Worm (Caenorhabditis elegans): ENCODE data around the gene C05C10.8.

C05C10.8 gene

DNA sequence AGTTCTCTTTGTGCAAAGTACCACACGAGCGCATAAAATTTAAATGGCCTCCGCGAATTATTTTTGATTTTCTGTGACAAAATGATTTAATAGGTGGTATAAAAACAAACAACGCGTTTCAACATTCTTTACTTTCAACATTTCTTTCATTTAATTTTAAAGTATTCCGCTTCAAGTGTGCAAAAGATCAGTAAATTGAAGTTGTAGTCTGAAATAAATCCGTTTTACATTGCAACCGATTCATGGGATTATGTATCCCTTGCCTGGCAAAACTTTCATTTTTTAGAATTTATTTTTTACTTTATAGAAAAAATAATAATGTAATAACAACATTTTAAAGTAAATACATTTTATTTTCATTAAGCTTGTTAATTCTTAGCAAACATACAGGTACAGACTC, 23.4 kb downstream of the C05C10.8 start, which contains the start of gene F26C11.1:
Gene F26C11.1, plus strand, starts transcription at position 301 of the 400 bp plus-strand sequence.
- no peak for TF ChIP-seq ets-4 (GFP tag; optimal IDR thresholded peaks at IDR 0.05)
- TF ChIP-seq F37B4.10 (GFP tag; IDR thresholded peaks at IDR 0.05) = no peak
- no peak for TF ChIP-seq ztf-6 (GFP tag; IDR thresholded peaks at IDR 0.05)
- no peak for TF ChIP-seq Y67H2A.10 (GFP tag; conservative IDR thresholded peaks at IDR 0.05)
- TF ChIP-seq ceh-58 (GFP tag; IDR thresholded peaks at IDR 0.05) = no peak
- no peak for TF ChIP-seq zim-3 (tag; optimal IDR thresholded peaks at IDR 0.05)
- no peak for TF ChIP-seq B0019.2 (GFP tag; conservative IDR thresholded peaks at IDR 0.05)

DNA sequence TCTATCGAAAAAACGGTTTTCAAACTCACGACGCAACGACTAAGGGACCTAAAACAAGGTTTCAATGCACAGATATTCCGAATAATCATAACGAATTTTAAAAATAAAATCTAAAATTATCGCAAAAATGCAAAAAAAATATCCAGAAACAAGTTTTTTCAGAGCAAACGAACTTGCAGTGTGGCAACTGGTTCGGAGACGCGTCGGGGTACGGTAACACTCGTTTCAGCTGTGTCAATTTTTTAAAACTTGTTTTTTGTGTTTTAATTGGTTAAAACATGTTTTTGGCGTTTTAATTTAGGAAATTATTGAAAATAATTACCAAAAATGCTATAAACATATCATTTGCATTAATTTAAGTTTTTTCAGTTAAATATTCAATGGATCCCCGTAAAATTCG, 25.4 kb downstream of the C05C10.8 start, which contains the start of gene C08H9.16:
Gene C08H9.16, plus strand, starts transcription at position 370 of the 400 bp plus-strand sequence.
- peak; percentile 26 for TF ChIP-seq attf-5 (GFP tag; optimal IDR thresholded peaks at IDR 0.05)
- TF ChIP-seq lin-54 (GFP tag; optimal IDR thresholded peaks at IDR 0.05) = peak; percentile 48
- TF ChIP-seq let-607 (tag; optimal IDR thresholded peaks at IDR 0.05) = peak; percentile 89 to 94
- TF ChIP-seq efl-1 (GFP tag; optimal IDR thresholded peaks at IDR 0.05) = peak; percentile 20
- TF ChIP-seq madf-6 (GFP tag; IDR thresholded peaks at IDR 0.05) = peak; percentile 58; the same call in 1 of the 2 replicates
- peak; percentile 7 for TF ChIP-seq snpc-3.4 (tag; optimal IDR thresholded peaks at IDR 0.05)
- peak; percentile 69; the same call in 1 of the 2 replicates for TF ChIP-seq nfyb-1 (GFP tag; IDR thresholded peaks at IDR 0.05)
- TF ChIP-seq snpc-1.3 (tag; optimal IDR thresholded peaks at IDR 0.05; ENCODE audit: insufficient read depth) = peak; percentile 45
- peak; percentile 41; the same call in 1 of the 2 replicates for TF ChIP-seq hmg-1.2 (GFP tag; IDR thresholded peaks at IDR 0.05)
- TF ChIP-seq lin-35 (GFP tag; optimal IDR thresholded peaks at IDR 0.05) = peak in 1 of 3 experiments; percentile 40
- no peak for TF ChIP-seq ztf-18 (tag; optimal IDR thresholded peaks at IDR 0.05)
- peak; percentile 13 for TF ChIP-seq tbp1 (GFP tag; optimal IDR thresholded peaks at IDR 0.05)
- no peak for TF ChIP-seq Y95B8A.8 (GFP tag; IDR thresholded peaks at IDR 0.05)
- no peak for TF ChIP-seq lin-40 (tag; optimal IDR thresholded peaks at IDR 0.05)
- peak; percentile 78 for TF ChIP-seq F33H1.4 (GFP tag; IDR thresholded peaks at IDR 0.05)
- no peak for TF ChIP-seq ceh-79 (tag; optimal IDR thresholded peaks at IDR 0.05)
- peak; percentile 8 for TF ChIP-seq xnd-1 (tag; optimal IDR thresholded peaks at IDR 0.05)
- no peak for TF ChIP-seq nhr-179 (tag; optimal IDR thresholded peaks at IDR 0.05)
- TF ChIP-seq sea-2 (GFP tag; IDR thresholded peaks at IDR 0.05) = no peak
- peak; percentile 13 for TF ChIP-seq pha-4 (tag; optimal IDR thresholded peaks at IDR 0.05)
- TF ChIP-seq lsl-1 (GFP tag; optimal IDR thresholded peaks at IDR 0.05) = peak; percentile 88

DNA sequence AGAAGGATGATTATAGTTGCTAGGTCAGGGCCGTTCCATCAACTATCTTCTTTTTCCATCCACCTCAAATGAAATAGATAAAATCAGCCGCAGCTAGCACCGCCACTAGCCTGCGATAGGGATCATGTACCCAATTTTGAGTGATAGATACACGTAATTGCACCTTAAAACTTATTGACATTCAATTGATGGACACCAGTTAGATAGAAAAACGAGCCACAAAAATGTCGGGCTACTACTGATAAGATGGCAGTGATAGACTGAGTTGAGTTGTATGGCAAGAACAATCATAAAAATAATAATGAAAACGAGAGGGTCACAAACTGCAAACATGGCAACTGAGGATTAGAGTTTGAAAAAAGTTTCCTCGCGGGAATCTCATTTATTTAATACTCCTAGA, 26.0 kb downstream of the C05C10.8 start:
- TF ChIP-seq dox-1 (GFP tag; IDR thresholded peaks at IDR 0.05) = peak; percentile 38; the same call in 1 of the 2 replicates
- no peak for TF ChIP-seq F23B12.7 (tag; optimal IDR thresholded peaks at IDR 0.05; ENCODE audit: insufficient read depth)
- TF ChIP-seq lag-1 (GFP tag; IDR thresholded peaks at IDR 0.05) = no peak
- TF ChIP-seq F39B2.1 (GFP tag; IDR thresholded peaks at IDR 0.05) = no peak
- TF ChIP-seq Y95B8A.8 (GFP tag; IDR thresholded peaks at IDR 0.05) = no peak
- no peak for TF ChIP-seq nhr-179 (tag; optimal IDR thresholded peaks at IDR 0.05)
- no peak for TF ChIP-seq egrh-3 (GFP tag; IDR thresholded peaks at IDR 0.05)
- TF ChIP-seq rcor-1 (GFP tag; IDR thresholded peaks at IDR 0.05) = no peak
- TF ChIP-seq dpff-1 (tag; optimal IDR thresholded peaks at IDR 0.05) = no peak
- no peak for TF ChIP-seq aptf-2 (GFP tag; conservative IDR thresholded peaks at IDR 0.05)
- TF ChIP-seq unc-130 (GFP tag; optimal IDR thresholded peaks at IDR 0.05) = no peak
- no peak for TF ChIP-seq sea-2 (GFP tag; IDR thresholded peaks at IDR 0.05)
- peak; percentile 71 for TF ChIP-seq ets-4 (GFP tag; optimal IDR thresholded peaks at IDR 0.05)
- peak; percentile 4 for TF ChIP-seq tbp1 (GFP tag; optimal IDR thresholded peaks at IDR 0.05)
- TF ChIP-seq snpc-4 (GFP tag; optimal IDR thresholded peaks at IDR 0.05) = no peak
- TF ChIP-seq snpc-4 (tag; optimal IDR thresholded peaks at IDR 0.05) = peak in 1 of 4 experiments; percentile 29
- TF ChIP-seq hlh-12 (tag; optimal IDR thresholded peaks at IDR 0.05) = no peak
- TF ChIP-seq F55B11.4 (tag; optimal IDR thresholded peaks at IDR 0.05; ENCODE audit: borderline replicate concordance, insufficient read depth) = no peak
- no peak for TF ChIP-seq C17E4.6 (GFP tag; IDR thresholded peaks at IDR 0.05)
- peak; percentile 13; the same call in 1 of the 2 replicates for TF ChIP-seq ekl-4 (GFP tag; IDR thresholded peaks at IDR 0.05)
- TF ChIP-seq attf-5 (GFP tag; optimal IDR thresholded peaks at IDR 0.05) = no peak
- TF ChIP-seq C06A6.2 (GFP tag; conservative IDR thresholded peaks at IDR 0.05) = no peak
- no peak for TF ChIP-seq snpc-3.4 (tag; optimal IDR thresholded peaks at IDR 0.05)
- TF ChIP-seq nhr-90 (tag; optimal IDR thresholded peaks at IDR 0.05) = peak; percentile 6
- no peak for TF ChIP-seq lin-40 (tag; optimal IDR thresholded peaks at IDR 0.05)
